ENCODE assay signal across 1 fruit fly cellular context in genomic region chr2L:2887760-2888600, dm6.
TF ChIP-seq lines count a peak whose summit lies in the region.

No protein-coding gene starts in this region.

TF ChIP-seq in whole organism, embryonic, 481 proteins besides CTCF, POLR2A, EP300 and RAD21 (continued from another document):
- no peak for TF ChIP-seq CG32532 (GFP tag; IDR thresholded peaks at IDR 0.05; lab: Robert Waterston, UW)
- TF ChIP-seq CG13624 (GFP tag; optimal IDR thresholded peaks at IDR 0.05; lab: Kevin White, UChicago) = no peak
- TF ChIP-seq Xrp1 (GFP tag; IDR thresholded peaks at IDR 0.05; lab: Robert Waterston, UW) = no peak
- no peak for TF ChIP-seq ac (GFP tag; optimal IDR thresholded peaks at IDR 0.05; lab: Kevin White, UChicago)
- no peak for TF ChIP-seq sc (optimal IDR thresholded peaks at IDR 0.05; lab: Kevin White, UChicago)
- TF ChIP-seq sc (GFP tag; optimal IDR thresholded peaks at IDR 0.05; lab: Kevin White, UChicago) = no peak
- peak in 1 of 2 experiments; percentile 19 for TF ChIP-seq Trl (optimal IDR thresholded peaks at IDR 0.05; lab: Kevin White, UChicago)
- TF ChIP-seq Trl (GFP tag; optimal IDR thresholded peaks at IDR 0.05; lab: Kevin White, UChicago) = no peak
- no peak for TF ChIP-seq amos (GFP tag; IDR thresholded peaks at IDR 0.05; lab: Robert Waterston, UW; ENCODE audit: partially characterized antibody)
- no peak for TF ChIP-seq usp (GFP tag; optimal IDR thresholded peaks at IDR 0.05; lab: Kevin White, UChicago)
- TF ChIP-seq CG12942 (GFP tag; optimal IDR thresholded peaks at IDR 0.05; lab: Kevin White, UChicago) = no peak
- TF ChIP-seq Hey (tag; optimal IDR thresholded peaks at IDR 0.05; lab: Kevin White, UChicago) = no peak
- TF ChIP-seq ap (GFP tag; IDR thresholded peaks at IDR 0.05; lab: Robert Waterston, UW) = no peak
- no peak for TF ChIP-seq lab (GFP tag; optimal IDR thresholded peaks at IDR 0.05; lab: Kevin White, UChicago)
- no peak for TF ChIP-seq crc (GFP tag; optimal IDR thresholded peaks at IDR 0.05; lab: Kevin White, UChicago)
- no peak for TF ChIP-seq Fer2 (tag; optimal IDR thresholded peaks at IDR 0.05; lab: Kevin White, UChicago)
- TF ChIP-seq ssp (GFP tag; IDR thresholded peaks at IDR 0.05; lab: Robert Waterston, UW) = no peak
- TF ChIP-seq luna (GFP tag; optimal IDR thresholded peaks at IDR 0.05; lab: Kevin White, UChicago) = no peak
- TF ChIP-seq CG4360 (GFP tag; IDR thresholded peaks at IDR 0.05; lab: Robert Waterston, UW) = peak; percentile 22; the same call in 1 of the 2 replicates
- TF ChIP-seq Atf3 (GFP tag; optimal IDR thresholded peaks at IDR 0.05; lab: Kevin White, UChicago) = no peak
- TF ChIP-seq sqz (GFP tag; optimal IDR thresholded peaks at IDR 0.05; lab: Kevin White, UChicago) = no peak
- TF ChIP-seq oc (tag; optimal IDR thresholded peaks at IDR 0.05; lab: Kevin White, UChicago) = no peak
- TF ChIP-seq crol (GFP tag; IDR thresholded peaks at IDR 0.05; lab: Robert Waterston, UW) = no peak
- TF ChIP-seq Hmr (GFP tag; optimal IDR thresholded peaks at IDR 0.05; lab: Kevin White, UChicago) = no peak
- TF ChIP-seq CG4617 (GFP tag; optimal IDR thresholded peaks at IDR 0.05; lab: Kevin White, UChicago; ENCODE audit: borderline replicate concordance) = no peak
- TF ChIP-seq jumu (GFP tag; optimal IDR thresholded peaks at IDR 0.05; lab: Kevin White, UChicago) = no peak
- TF ChIP-seq E2f2 (GFP tag; IDR thresholded peaks at IDR 0.05; lab: Robert Waterston, UW) = no peak
TF ChIP-seq in whole organism, embryonic: peak in this region for 7.
